Fruit fly (Drosophila melanogaster): ENCODE data around the gene His2Av.

Gene His2Av

DNA sequence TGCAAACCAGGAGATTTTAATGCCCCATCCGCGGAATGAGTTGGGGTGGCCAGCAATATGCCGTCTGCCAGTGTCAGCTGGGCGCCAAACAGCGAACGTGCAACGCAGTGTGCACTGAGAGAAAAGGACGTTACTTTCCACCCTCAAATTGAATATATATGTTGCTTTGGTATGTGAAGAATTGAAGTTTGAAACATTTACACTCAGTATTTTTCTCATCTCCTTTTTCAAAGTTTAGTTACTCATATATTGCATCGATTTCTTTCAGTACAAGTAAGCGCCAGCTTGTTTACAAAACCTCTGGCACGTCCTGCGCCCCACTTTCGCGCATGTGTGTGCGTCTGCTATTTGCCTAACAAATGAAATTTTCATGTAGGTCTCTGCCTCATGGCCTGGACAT, 7.5 kb upstream of the His2Av start (continued):
- no peak for TF ChIP-seq NC2β (GFP tag; optimal IDR thresholded peaks at IDR 0.05)
- TF ChIP-seq CG5245 (GFP tag; optimal IDR thresholded peaks at IDR 0.05) = no peak
- TF ChIP-seq NfI (GFP tag; optimal IDR thresholded peaks at IDR 0.05) = peak; percentile 3
- no peak for TF ChIP-seq Gsc (GFP tag; IDR thresholded peaks at IDR 0.05)
- TF ChIP-seq HmgD (GFP tag; optimal IDR thresholded peaks at IDR 0.05) = no peak
- TF ChIP-seq CG12219 (GFP tag; optimal IDR thresholded peaks at IDR 0.05) = no peak
- peak; percentile 54; the same call in 1 of the 2 replicates for TF ChIP-seq Drgx (GFP tag; IDR thresholded peaks at IDR 0.05)
- no peak for TF ChIP-seq abd-A (tag; optimal IDR thresholded peaks at IDR 0.05)
- TF ChIP-seq slp2 (GFP tag; optimal IDR thresholded peaks at IDR 0.05) = no peak
- TF ChIP-seq nmo (GFP tag; optimal IDR thresholded peaks at IDR 0.05) = peak; percentile 28
- peak; percentile 52 for TF ChIP-seq CG7839 (tag; optimal IDR thresholded peaks at IDR 0.05)
- TF ChIP-seq slou (GFP tag; optimal IDR thresholded peaks at IDR 0.05) = no peak
- TF ChIP-seq Oli (tag; optimal IDR thresholded peaks at IDR 0.05) = peak; percentile 42
- peak; percentile 4 for TF ChIP-seq Hand (GFP tag; optimal IDR thresholded peaks at IDR 0.05)
- no peak for TF ChIP-seq MESR4 (GFP tag; optimal IDR thresholded peaks at IDR 0.05)
- TF ChIP-seq CG12299 (tag; optimal IDR thresholded peaks at IDR 0.05) = no peak
- TF ChIP-seq CG43689 (GFP tag; IDR thresholded peaks at IDR 0.05) = no peak
- TF ChIP-seq CG10366 (GFP tag; IDR thresholded peaks at IDR 0.05) = no peak
- no peak for TF ChIP-seq hkb (optimal IDR thresholded peaks at IDR 0.05)
- peak; percentile 89 for TF ChIP-seq hkb (GFP tag; IDR thresholded peaks at IDR 0.05)
- TF ChIP-seq CG11247 (GFP tag; IDR thresholded peaks at IDR 0.05) = peak; percentile 34; the same call in 1 of the 2 replicates
- TF ChIP-seq CG6175 (GFP tag; IDR thresholded peaks at IDR 0.05) = no peak
- TF ChIP-seq lab (GFP tag; optimal IDR thresholded peaks at IDR 0.05) = peak; percentile 68
- TF ChIP-seq CG9609 (GFP tag; optimal IDR thresholded peaks at IDR 0.05) = no peak
- peak; percentile 68 for TF ChIP-seq Fer1 (GFP tag; optimal IDR thresholded peaks at IDR 0.05)
- no peak for TF ChIP-seq CG2129 (GFP tag; IDR thresholded peaks at IDR 0.05; ENCODE audit: partially characterized antibody)
- peak; percentile 9 for TF ChIP-seq zen (tag; optimal IDR thresholded peaks at IDR 0.05)
- 0 out of 2 replicates have a peak, but pooled peaks have one; percentile 33 for TF ChIP-seq dan (GFP tag; IDR thresholded peaks at IDR 0.05)
- no peak for TF ChIP-seq CG18011 (GFP tag; optimal IDR thresholded peaks at IDR 0.05)
- no peak for TF ChIP-seq HLH54F (GFP tag; optimal IDR thresholded peaks at IDR 0.05)
- TF ChIP-seq bcd (GFP tag; optimal IDR thresholded peaks at IDR 0.05) = peak; percentile 33
- TF ChIP-seq pita (GFP tag; optimal IDR thresholded peaks at IDR 0.05) = no peak
- peak; percentile 25 for TF ChIP-seq dmrt11E (tag; optimal IDR thresholded peaks at IDR 0.05)
- TF ChIP-seq CG17568 (GFP tag; optimal IDR thresholded peaks at IDR 0.05) = no peak
- TF ChIP-seq ase (GFP tag; IDR thresholded peaks at IDR 0.05) = no peak
- TF ChIP-seq Rx (GFP tag; IDR thresholded peaks at IDR 0.05) = peak; percentile 53; the same call in 1 of the 2 replicates
- TF ChIP-seq CG10147 (GFP tag; optimal IDR thresholded peaks at IDR 0.05) = no peak
- peak; percentile 46; the same call in 1 of the 2 replicates for TF ChIP-seq CG7372 (GFP tag; IDR thresholded peaks at IDR 0.05)
- peak; percentile 52 for TF ChIP-seq Side (GFP tag; optimal IDR thresholded peaks at IDR 0.05)
- TF ChIP-seq HLH4C (GFP tag; IDR thresholded peaks at IDR 0.05; ENCODE audit: partially characterized antibody) = no peak
- TF ChIP-seq CG2116 (GFP tag; optimal IDR thresholded peaks at IDR 0.05) = no peak
- peak; percentile 67 for TF ChIP-seq CG9215 (GFP tag; IDR thresholded peaks at IDR 0.05)
- no peak for TF ChIP-seq Dfd (GFP tag; optimal IDR thresholded peaks at IDR 0.05)
- 0 out of 3 replicates have a peak, but pooled peaks have one; percentile 36 for TF ChIP-seq z (GFP tag; IDR thresholded peaks at IDR 0.05)
- TF ChIP-seq tx (GFP tag; optimal IDR thresholded peaks at IDR 0.05) = no peak
- no peak for TF ChIP-seq C15 (GFP tag; IDR thresholded peaks at IDR 0.05)
- TF ChIP-seq gsb (GFP tag; IDR thresholded peaks at IDR 0.05) = no peak
- no peak for TF ChIP-seq CG11398 (GFP tag; optimal IDR thresholded peaks at IDR 0.05)
- TF ChIP-seq hb (GFP tag; IDR thresholded peaks at IDR 0.05; ENCODE audit: partially characterized antibody) = no peak
- TF ChIP-seq Ada2b (GFP tag; IDR thresholded peaks at IDR 0.05) = peak; percentile 47; the same call in 1 of the 2 replicates
- no peak for TF ChIP-seq repo (GFP tag; optimal IDR thresholded peaks at IDR 0.05)
- TF ChIP-seq CG14050 (GFP tag; IDR thresholded peaks at IDR 0.05) = peak; percentile 23; the same call in 1 of the 3 replicates
